Fruit fly (Drosophila melanogaster) S2 (cell line): ENCODE measurements around the gene faf.

Experiments used
- CG8478 ChIP-seq: fragments of >200 bp; optimal IDR thresholded peaks from 2 replicates; lab custom pipeline; 2018
- CTCF ChIP-seq, 2 experiments: fragments of >200 bp; optimal IDR thresholded peaks; 2 replicates each; lab custom pipeline; 2018

DNA sequence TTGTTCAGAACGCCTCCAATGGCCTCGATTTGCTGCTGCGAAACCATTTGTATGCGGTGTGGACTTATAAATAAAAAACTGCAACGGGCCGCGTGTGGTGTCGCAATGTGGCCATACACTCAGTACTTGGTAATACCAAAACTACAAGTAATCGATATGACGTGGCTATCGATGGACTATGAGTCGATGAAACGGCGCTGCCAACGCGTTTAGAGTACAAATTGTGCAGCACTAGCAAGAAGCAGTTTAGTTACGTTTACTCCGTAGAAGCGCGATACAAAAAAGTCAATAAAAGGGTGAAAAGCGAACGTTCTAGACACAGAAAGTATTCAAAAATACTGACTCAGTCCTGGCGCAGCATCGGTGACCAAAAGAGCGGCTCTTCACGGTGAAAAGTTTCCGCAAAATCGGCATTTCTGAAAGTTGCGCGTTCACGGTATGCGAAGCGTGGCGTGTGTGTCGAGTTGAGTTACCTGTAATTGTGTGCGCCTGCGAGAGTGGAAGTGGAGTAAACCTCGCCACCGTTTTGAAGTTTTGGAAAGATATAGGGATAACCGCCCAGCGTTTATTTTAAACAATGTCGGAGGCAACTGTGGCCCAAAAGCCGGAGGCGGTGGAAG is 29.3 kb upstream of the faf start, which contains the start of the genes nero and CG1910:
- TF ChIP-seq CTCF (optimal IDR thresholded peaks at IDR 0.05; lab: Kevin White, UChicago) (peak; percentile 18 to 40), CG8478 (lab: Kevin White, UChicago) (no peak)
